ENCODE assay signal across 1 fruit fly cellular context in genomic region chrX:12462936-12463558, dm6.
A peak's percentile ranks its signal among the peaks of the same experiment; 100 is the strongest.
TF ChIP-seq lines count a peak whose summit lies in the region.

TSS of gene Rab40 (minus strand) at chrX:12463112.
TSS of gene CG42258 (plus strand) at chrX:12463528.

TF ChIP-seq in whole organism, embryonic, 481 proteins besides CTCF, POLR2A, EP300 and RAD21 (continued from another document):
- TF ChIP-seq grn (GFP tag; optimal IDR thresholded peaks at IDR 0.05; lab: Kevin White, UChicago), result no peak
- peak; percentile 38 for TF ChIP-seq CG17385 (GFP tag; optimal IDR thresholded peaks at IDR 0.05; lab: Kevin White, UChicago)
- no peak for TF ChIP-seq hkb (optimal IDR thresholded peaks at IDR 0.05; lab: Kevin White, UChicago)
- TF ChIP-seq hkb (GFP tag; IDR thresholded peaks at IDR 0.05; lab: Robert Waterston, UW), result no peak
- TF ChIP-seq fu2 (GFP tag; optimal IDR thresholded peaks at IDR 0.05; lab: Kevin White, UChicago), result peak; percentile 44
- TF ChIP-seq slou (GFP tag; optimal IDR thresholded peaks at IDR 0.05; lab: Kevin White, UChicago), result peak; percentile 21
- TF ChIP-seq CG10979 (tag; optimal IDR thresholded peaks at IDR 0.05; lab: Kevin White, UChicago), result peak; percentile 17
- peak; percentile 39 for TF ChIP-seq Ets97D (GFP tag; optimal IDR thresholded peaks at IDR 0.05; lab: Kevin White, UChicago)
- peak; percentile 73 for TF ChIP-seq CG16813 (GFP tag; IDR thresholded peaks at IDR 0.05; lab: Robert Waterston, UW; ENCODE audit: partially characterized antibody)
- TF ChIP-seq sob (GFP tag; IDR thresholded peaks at IDR 0.05; lab: Robert Waterston, UW), result no peak
- TF ChIP-seq CG12942 (GFP tag; optimal IDR thresholded peaks at IDR 0.05; lab: Kevin White, UChicago), result peak; percentile 14
- peak; percentile 86 for TF ChIP-seq CG2116 (GFP tag; optimal IDR thresholded peaks at IDR 0.05; lab: Kevin White, UChicago)
- TF ChIP-seq caup (GFP tag; optimal IDR thresholded peaks at IDR 0.05; lab: Kevin White, UChicago; ENCODE audit: severe bottlenecking), result no peak
- TF ChIP-seq Oli (tag; optimal IDR thresholded peaks at IDR 0.05; lab: Kevin White, UChicago), result no peak
- no peak; the same call in 2 of the 3 replicates for TF ChIP-seq H15 (GFP tag; IDR thresholded peaks at IDR 0.05; lab: Robert Waterston, UW)
- TF ChIP-seq Hsf (GFP tag; optimal IDR thresholded peaks at IDR 0.05; lab: Kevin White, UChicago), result peak; percentile 58
- peak; percentile 66 for TF ChIP-seq Sry-β (GFP tag; optimal IDR thresholded peaks at IDR 0.05; lab: Kevin White, UChicago)
- peak; percentile 67 for TF ChIP-seq CG2120 (GFP tag; optimal IDR thresholded peaks at IDR 0.05; lab: Kevin White, UChicago)
- peak; percentile 65; the same call in 1 of the 3 replicates for TF ChIP-seq ken (GFP tag; IDR thresholded peaks at IDR 0.05; lab: Robert Waterston, UW)
- peak; percentile 3 for TF ChIP-seq CG8388 (GFP tag; optimal IDR thresholded peaks at IDR 0.05; lab: Kevin White, UChicago)
- TF ChIP-seq jumu (GFP tag; optimal IDR thresholded peaks at IDR 0.05; lab: Kevin White, UChicago), result peak; percentile 32
- no peak for TF ChIP-seq CG7271 (tag; optimal IDR thresholded peaks at IDR 0.05; lab: Kevin White, UChicago)
- no peak for TF ChIP-seq CG1024 (GFP tag; IDR thresholded peaks at IDR 0.05; lab: Robert Waterston, UW)
- TF ChIP-seq CG4730 (GFP tag; IDR thresholded peaks at IDR 0.05; lab: Robert Waterston, UW), result peak; percentile 30; the same call in 1 of the 2 replicates
- TF ChIP-seq HLH54F (GFP tag; optimal IDR thresholded peaks at IDR 0.05; lab: Kevin White, UChicago), result peak; percentile 50
- 0 out of 2 replicates have a peak, but pooled peaks have one; percentile 17 for TF ChIP-seq E2f2 (GFP tag; IDR thresholded peaks at IDR 0.05; lab: Robert Waterston, UW)
- TF ChIP-seq sug (tag; optimal IDR thresholded peaks at IDR 0.05; lab: Kevin White, UChicago), result peak; percentile 42
- TF ChIP-seq CG1832 (GFP tag; optimal IDR thresholded peaks at IDR 0.05; lab: Kevin White, UChicago), result no peak
- TF ChIP-seq mirr (GFP tag; optimal IDR thresholded peaks at IDR 0.05; lab: Kevin White, UChicago), result no peak
- no peak for TF ChIP-seq lmd (GFP tag; IDR thresholded peaks at IDR 0.05; lab: Robert Waterston, UW)
- TF ChIP-seq Asciz (GFP tag; optimal IDR thresholded peaks at IDR 0.05; lab: Kevin White, UChicago), result no peak
- TF ChIP-seq onecut (GFP tag; IDR thresholded peaks at IDR 0.05; lab: Robert Waterston, UW), result no peak
- TF ChIP-seq Xbp1 (GFP tag; optimal IDR thresholded peaks at IDR 0.05; lab: Kevin White, UChicago), result peak; percentile 60
- TF ChIP-seq Hr3 (GFP tag; optimal IDR thresholded peaks at IDR 0.05; lab: Kevin White, UChicago), result peak; percentile 57
- peak; percentile 3 for TF ChIP-seq Ssrp (tag; optimal IDR thresholded peaks at IDR 0.05; lab: Kevin White, UChicago)
- TF ChIP-seq Opbp (GFP tag; IDR thresholded peaks at IDR 0.05; lab: Robert Waterston, UW; ENCODE audit: partially characterized antibody), result peak; percentile 62
- TF ChIP-seq CG30020 (tag; optimal IDR thresholded peaks at IDR 0.05; lab: Kevin White, UChicago), result peak; percentile 57
- no peak for TF ChIP-seq tx (GFP tag; optimal IDR thresholded peaks at IDR 0.05; lab: Kevin White, UChicago)
- no peak for TF ChIP-seq Atf6 (GFP tag; IDR thresholded peaks at IDR 0.05; lab: Robert Waterston, UW)
- TF ChIP-seq dpn (GFP tag; optimal IDR thresholded peaks at IDR 0.05; lab: Kevin White, UChicago), result peak; percentile 28 to 43
- 0 out of 2 replicates have a peak, but pooled peaks have one; percentile 12 for TF ChIP-seq esg (GFP tag; conservative IDR thresholded peaks at IDR 0.05; lab: Robert Waterston, UW)
- 0 out of 2 replicates have a peak, but pooled peaks have one; percentile 26 for TF ChIP-seq CG42726 (GFP tag; IDR thresholded peaks at IDR 0.05; lab: Robert Waterston, UW; ENCODE audit: partially characterized antibody)
- no peak for TF ChIP-seq eyg (GFP tag; optimal IDR thresholded peaks at IDR 0.05; lab: Kevin White, UChicago)
- peak; percentile 64; the same call in 2 of the 3 replicates for TF ChIP-seq Dbx (GFP tag; IDR thresholded peaks at IDR 0.05; lab: Robert Waterston, UW)
- TF ChIP-seq vnd (GFP tag; IDR thresholded peaks at IDR 0.05; lab: Robert Waterston, UW; ENCODE audit: partially characterized antibody), result peak; percentile 53; the same call in 1 of the 3 replicates
- TF ChIP-seq HLHmδ (GFP tag; optimal IDR thresholded peaks at IDR 0.05; lab: Kevin White, UChicago), result no peak
- TF ChIP-seq Max (GFP tag; optimal IDR thresholded peaks at IDR 0.05; lab: Kevin White, UChicago), result peak; percentile 16
- TF ChIP-seq CG3847 (GFP tag; IDR thresholded peaks at IDR 0.05; lab: Robert Waterston, UW), result 0 out of 2 replicates have a peak, but pooled peaks have one; percentile 29
- TF ChIP-seq CG32532 (GFP tag; IDR thresholded peaks at IDR 0.05; lab: Robert Waterston, UW), result peak; percentile 47
- TF ChIP-seq CG3281 (GFP tag; optimal IDR thresholded peaks at IDR 0.05; lab: Kevin White, UChicago), result peak; percentile 20
- peak; percentile 46; the same call in 1 of the 2 replicates for TF ChIP-seq Xrp1 (GFP tag; IDR thresholded peaks at IDR 0.05; lab: Robert Waterston, UW)
- peak; percentile 49 for TF ChIP-seq CG12155 (GFP tag; optimal IDR thresholded peaks at IDR 0.05; lab: Kevin White, UChicago)
- TF ChIP-seq CG9876 (GFP tag; optimal IDR thresholded peaks at IDR 0.05; lab: Kevin White, UChicago), result no peak
- peak; percentile 55 for TF ChIP-seq tin (GFP tag; optimal IDR thresholded peaks at IDR 0.05; lab: Kevin White, UChicago)
- TF ChIP-seq CG2129 (GFP tag; IDR thresholded peaks at IDR 0.05; lab: Robert Waterston, UW; ENCODE audit: partially characterized antibody), result 0 out of 2 replicates have a peak, but pooled peaks have one; percentile 31
- peak; percentile 41 for TF ChIP-seq CG15514 (GFP tag; optimal IDR thresholded peaks at IDR 0.05; lab: Kevin White, UChicago)
- 0 out of 2 replicates have a peak, but pooled peaks have one; percentile 25 for TF ChIP-seq chm (GFP tag; IDR thresholded peaks at IDR 0.05; lab: Robert Waterston, UW)
- peak; percentile 63 for TF ChIP-seq stwl (tag; optimal IDR thresholded peaks at IDR 0.05; lab: Kevin White, UChicago)
- peak; percentile 54; the same call in 1 of the 3 replicates for TF ChIP-seq HLH4C (GFP tag; IDR thresholded peaks at IDR 0.05; lab: Robert Waterston, UW; ENCODE audit: partially characterized antibody)
- TF ChIP-seq repo (GFP tag; optimal IDR thresholded peaks at IDR 0.05; lab: Kevin White, UChicago), result no peak
- TF ChIP-seq CG8924 (tag; optimal IDR thresholded peaks at IDR 0.05; lab: Kevin White, UChicago), result peak; percentile 28
- peak; percentile 4 for TF ChIP-seq CG9797 (GFP tag; optimal IDR thresholded peaks at IDR 0.05; lab: Kevin White, UChicago)
- TF ChIP-seq NFAT (GFP tag; IDR thresholded peaks at IDR 0.05; lab: Robert Waterston, UW), result peak; percentile 45
- peak; percentile 55 for TF ChIP-seq Chrac-16 (GFP tag; optimal IDR thresholded peaks at IDR 0.05; lab: Kevin White, UChicago)
- peak; percentile 62 for TF ChIP-seq CG12391 (tag; optimal IDR thresholded peaks at IDR 0.05; lab: Kevin White, UChicago)
- TF ChIP-seq Sox102F (GFP tag; optimal IDR thresholded peaks at IDR 0.05; lab: Kevin White, UChicago), result peak; percentile 43
- TF ChIP-seq gem (tag; optimal IDR thresholded peaks at IDR 0.05; lab: Kevin White, UChicago), result peak; percentile 60
- TF ChIP-seq CG34376 (GFP tag; optimal IDR thresholded peaks at IDR 0.05; lab: Kevin White, UChicago), result no peak
- peak; percentile 21 for TF ChIP-seq Dad (GFP tag; optimal IDR thresholded peaks at IDR 0.05; lab: Kevin White, UChicago)
- peak; percentile 66 for TF ChIP-seq inv (GFP tag; IDR thresholded peaks at IDR 0.05; lab: Robert Waterston, UW; ENCODE audit: partially characterized antibody)
- TF ChIP-seq org-1 (GFP tag; optimal IDR thresholded peaks at IDR 0.05; lab: Kevin White, UChicago), result no peak
- 0 out of 3 replicates have a peak, but pooled peaks have one; percentile 18 for TF ChIP-seq CG7963 (GFP tag; IDR thresholded peaks at IDR 0.05; lab: Robert Waterston, UW; ENCODE audit: partially characterized antibody)
- no peak for TF ChIP-seq tup (GFP tag; optimal IDR thresholded peaks at IDR 0.05; lab: Kevin White, UChicago)
- peak; percentile 36 for TF ChIP-seq ems (GFP tag; optimal IDR thresholded peaks at IDR 0.05; lab: Kevin White, UChicago)
- TF ChIP-seq hbn (GFP tag; IDR thresholded peaks at IDR 0.05; lab: Robert Waterston, UW; ENCODE audit: partially characterized antibody), result peak; percentile 56
- TF ChIP-seq CG3995 (GFP tag; optimal IDR thresholded peaks at IDR 0.05; lab: Kevin White, UChicago), result no peak
- TF ChIP-seq cato (GFP tag; optimal IDR thresholded peaks at IDR 0.05; lab: Kevin White, UChicago; ENCODE audit: borderline replicate concordance), result no peak
- TF ChIP-seq CG11696 (GFP tag; IDR thresholded peaks at IDR 0.05; lab: Robert Waterston, UW), result no peak
- peak; percentile 40 for TF ChIP-seq shn (GFP tag; optimal IDR thresholded peaks at IDR 0.05; lab: Kevin White, UChicago)
- peak; percentile 30 for TF ChIP-seq bcd (GFP tag; optimal IDR thresholded peaks at IDR 0.05; lab: Kevin White, UChicago)
- TF ChIP-seq Myb (GFP tag; optimal IDR thresholded peaks at IDR 0.05; lab: Kevin White, UChicago), result peak; percentile 24
- TF ChIP-seq CG34224 (GFP tag; IDR thresholded peaks at IDR 0.05; lab: Robert Waterston, UW; ENCODE audit: partially characterized antibody), result peak; percentile 48
- TF ChIP-seq CG4424 (GFP tag; optimal IDR thresholded peaks at IDR 0.05; lab: Kevin White, UChicago), result peak; percentile 61
- TF ChIP-seq CG4617 (GFP tag; optimal IDR thresholded peaks at IDR 0.05; lab: Kevin White, UChicago; ENCODE audit: borderline replicate concordance), result peak; percentile 62
- peak; percentile 43 for TF ChIP-seq slbo (GFP tag; IDR thresholded peaks at IDR 0.05; lab: Robert Waterston, UW)
TF ChIP-seq in whole organism, embryonic: peak in this region for 199.
